Worm (Caenorhabditis elegans) whole organism, mixed stage, embryonic: ENCODE results near the gene R05G6.4.

ENCODE experiments used
- blmp-1 ChIP-seq: fragments of 150-350 bp; optimal IDR thresholded peaks from 2 replicates; lab custom pipeline; 2014; ENCODE audit warnings: missing biosample characterization, missing genetic modification characterization
- elt-1 ChIP-seq: sonication (generic microtip); optimal IDR thresholded peaks from 2 replicates; lab custom pipeline; 2017; ENCODE audit warnings: missing genetic modification characterization, mild to moderate bottlenecking, missing compliant biosample characterization, antibody characterized with exemption, moderate library complexity, borderline replicate concordance; ENCODE audit not compliant: insufficient read depth
- lsy-2 ChIP-seq: fragments of 150-350 bp; optimal IDR thresholded peaks from 2 replicates; lab custom pipeline; 2014; ENCODE audit warnings: missing biosample characterization, missing genetic modification characterization
- mab-5 ChIP-seq: fragments of 150-350 bp; optimal IDR thresholded peaks from 2 replicates; lab custom pipeline; 2014; ENCODE audit warnings: missing biosample characterization, missing genetic modification characterization
- nhr-12 ChIP-seq: fragments of 150-350 bp; optimal IDR thresholded peaks from 2 replicates; lab custom pipeline; 2014; ENCODE audit warnings: missing biosample characterization, missing genetic modification characterization
- nhr-237 ChIP-seq: fragments of 150-350 bp; optimal IDR thresholded peaks from 2 replicates; lab custom pipeline; 2014; ENCODE audit warnings: missing biosample characterization, missing genetic modification characterization
- nhr-76 ChIP-seq: sonication (generic microtip); optimal IDR thresholded peaks from 2 replicates; lab custom pipeline; 2017; ENCODE audit warnings: missing biosample characterization, missing genetic modification characterization
- pha-4 ChIP-seq: fragments of 150-350 bp; optimal IDR thresholded peaks from 2 replicates; lab custom pipeline; 2018; ENCODE audit warnings: missing biosample characterization, missing genetic modification reagents, missing genetic modification characterization
- snpc-4 ChIP-seq: fragments of 150-350 bp; optimal IDR thresholded peaks from 2 replicates; lab custom pipeline; 2014; ENCODE audit warnings: missing biosample characterization, missing genetic modification characterization
- unc-62 ChIP-seq: fragments of 150-350 bp; optimal IDR thresholded peaks from 2 replicates; lab custom pipeline; 2014; ENCODE audit warnings: missing biosample characterization, missing genetic modification reagents, missing genetic modification characterization
- ztf-11 ChIP-seq: fragments of 150-350 bp; optimal IDR thresholded peaks from 2 replicates; lab custom pipeline; 2014; ENCODE audit warnings: missing biosample characterization, missing genetic modification characterization

DNA sequence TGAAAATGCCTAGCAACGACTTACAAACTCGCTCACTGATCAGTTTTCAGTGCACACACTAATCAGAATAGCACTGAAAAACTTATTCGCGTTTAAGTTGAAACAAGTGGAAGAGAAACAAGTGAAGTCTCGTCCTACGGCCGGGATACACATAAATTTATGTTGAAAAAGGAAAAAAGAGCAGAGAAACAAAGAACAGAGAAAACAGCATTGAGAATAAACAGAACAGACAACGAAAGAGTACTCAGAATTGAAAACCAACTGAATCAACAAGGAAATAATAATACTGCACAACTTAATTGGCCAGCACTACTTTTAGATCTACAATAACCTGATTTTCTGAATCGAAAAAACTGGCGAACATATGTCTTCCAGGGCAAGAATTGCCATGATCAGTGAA lies 41.3 kb downstream of the R05G6.4 start, which contains the start of gene F49E8.6:
- TF ChIP-seq elt-1: no peak
- TF ChIP-seq blmp-1: no peak
- no peak for TF ChIP-seq ztf-11 (tag; lab: Kevin White, UChicago)
- no peak for TF ChIP-seq nhr-12 (tag; lab: Kevin White, UChicago)
- no peak for TF ChIP-seq lsy-2 (tag; lab: Kevin White, UChicago)
- no peak for TF ChIP-seq nhr-76 (tag; lab: Kevin White, UChicago)
- TF ChIP-seq nhr-237 (tag; lab: Kevin White, UChicago): no peak
- no peak for TF ChIP-seq mab-5 (tag; lab: Kevin White, UChicago)
- no peak for TF ChIP-seq snpc-4 (tag; lab: Kevin White, UChicago)
- no peak for TF ChIP-seq unc-62
- TF ChIP-seq pha-4 (tag; lab: Kevin White, UChicago): no peak
